Worm (Caenorhabditis elegans) whole organism, L1 larva: Measurements from ENCODE around the gene C25A8.1.

Experiments
- C34B4.2 ChIP-seq: sonication (generic microtip); optimal IDR thresholded peaks from 2 replicates; lab custom pipeline; 2017; ENCODE audit warnings: mild to moderate bottlenecking, missing genetic modification characterization, missing compliant biosample characterization
- egl-27 ChIP-seq, 2 experiments: fragments of 150-350 bp in 1 of 2; sonication (generic microtip); optimal IDR thresholded peaks; 3 replicates each; lab custom pipeline; 2017 to 2018; ENCODE audit warnings: missing biosample characterization in 2 of 2, missing genetic modification characterization in 2 of 2, missing genetic modification reagents in 2 of 2
- ets-5 ChIP-seq: fragments of 200-800 bp; sonication (Bioruptor generic); IDR thresholded peaks from 2 replicates; pipeline ENCODE4 v1.3.6; 2022; ENCODE audit warnings: missing genetic modification characterization, missing compliant biosample characterization
- fkh-10 ChIP-seq: sonication (generic microtip); optimal IDR thresholded peaks from 2 replicates; lab custom pipeline; 2017; ENCODE audit warnings: missing biosample characterization, missing genetic modification reagents, missing genetic modification characterization
- fkh-4 ChIP-seq: sonication (generic microtip); optimal IDR thresholded peaks from 2 replicates; lab custom pipeline; 2016; ENCODE audit warnings: missing compliant biosample characterization, missing genetic modification characterization, borderline replicate concordance
- hlh-4 ChIP-seq: sonication (generic microtip); optimal IDR thresholded peaks from 2 replicates; lab custom pipeline; 2016; ENCODE audit warnings: mild to moderate bottlenecking, missing genetic modification characterization, missing compliant biosample characterization
- lin-14 ChIP-seq: fragments of 200-800 bp; sonication (Bioruptor generic); optimal IDR thresholded peaks from 2 replicates; lab custom pipeline; 2018; ENCODE audit warnings: mild to moderate bottlenecking, missing genetic modification characterization, moderate library complexity, missing compliant biosample characterization
- lin-39 ChIP-seq: fragments of 150-350 bp; optimal IDR thresholded peaks from 2 replicates; lab custom pipeline; 2014; ENCODE audit warnings: missing biosample characterization, missing genetic modification reagents, missing genetic modification characterization
- lsy-2 ChIP-seq, 2 experiments: fragments of 150-350 bp; optimal IDR thresholded peaks; 2 replicates each; lab custom pipeline; 2014; ENCODE audit warnings: missing biosample characterization in 2 of 2, missing genetic modification characterization in 2 of 2
- nhr-47 ChIP-seq: sonication (generic microtip); optimal IDR thresholded peaks from 2 replicates; lab custom pipeline; 2016; ENCODE audit warnings: mild to moderate bottlenecking, missing genetic modification characterization, moderate library complexity, missing compliant biosample characterization
- pqm-1 ChIP-seq: sonication (generic microtip); optimal IDR thresholded peaks from 3 replicates; lab custom pipeline; 2017; ENCODE audit warnings: missing biosample characterization, missing genetic modification characterization
- unc-130 ChIP-seq: fragments of 150-350 bp; optimal IDR thresholded peaks from 2 replicates; lab custom pipeline; 2017; ENCODE audit warnings: missing biosample characterization, missing genetic modification characterization, inconsistent platforms
- unc-30 ChIP-seq: sonication (generic microtip); optimal IDR thresholded peaks from 2 replicates; lab custom pipeline; 2017; ENCODE audit warnings: missing biosample characterization, missing genetic modification characterization
- unc-86 ChIP-seq: sonication (generic microtip); optimal IDR thresholded peaks from 2 replicates; lab custom pipeline; 2016; ENCODE audit warnings: missing genetic modification characterization, missing compliant biosample characterization

- no peak for TF ChIP-seq unc-130 (tag; lab: Kevin White, UChicago)
- no peak for TF ChIP-seq fkh-10 (GFP tag; lab: Kevin White, UChicago)
- TF ChIP-seq nhr-47 (tag; lab: Kevin White, UChicago): no peak
- TF ChIP-seq hlh-4 (tag; lab: Kevin White, UChicago): no peak
- no peak for TF ChIP-seq unc-30 (tag; lab: Kevin White, UChicago)
- no peak for TF ChIP-seq lsy-2 (tag; optimal IDR thresholded peaks at IDR 0.05; lab: Kevin White, UChicago)
- no peak for TF ChIP-seq lin-39
- TF ChIP-seq pqm-1 (tag; lab: Kevin White, UChicago): no peak
- no peak for TF ChIP-seq fkh-4 (tag; lab: Kevin White, UChicago)
- no peak for TF ChIP-seq ets-5
- no peak for TF ChIP-seq C34B4.2 (tag; lab: Kevin White, UChicago)
- TF ChIP-seq unc-86 (tag; lab: Kevin White, UChicago): no peak
- TF ChIP-seq lin-14: no peak
- no peak for TF ChIP-seq egl-27 (tag; optimal IDR thresholded peaks at IDR 0.05; lab: Kevin White, UChicago)
Measured at ce11 chrIV:7036790-7037189, 25.9 kb downstream of the C25A8.1 start, which contains the start of gene ufl-1.
